Worm (Caenorhabditis elegans) whole organism, L4 larva: Measurements from ENCODE around the gene sre-32.

Experiments
- Y5F2A.4 ChIP-seq: fragments of 200-800 bp; sonication (Bioruptor generic); optimal IDR thresholded peaks from 2 replicates; lab custom pipeline; 2018; ENCODE audit warnings: mild to moderate bottlenecking, missing genetic modification characterization, missing compliant biosample characterization
- ZK337.2 ChIP-seq: fragments of 200-800 bp; sonication (Bioruptor generic); IDR thresholded peaks from 2 replicates; pipeline ENCODE4 v1.3.6; 2022; ENCODE audit warnings: missing genetic modification reagents, missing genetic modification characterization, missing compliant biosample characterization
- ZK546.5 ChIP-seq, 2 experiments: sonication (generic microtip); optimal IDR thresholded peaks; 2 replicates each; lab custom pipeline; 2017; ENCODE audit warnings: missing biosample characterization in 2 of 2, missing genetic modification characterization in 2 of 2
- aly-2 ChIP-seq: sonication (generic microtip); optimal IDR thresholded peaks from 2 replicates; lab custom pipeline; 2018; ENCODE audit warnings: missing biosample characterization, missing genetic modification characterization
- ceh-82 ChIP-seq: sonication (generic microtip); optimal IDR thresholded peaks from 2 replicates; lab custom pipeline; 2017; ENCODE audit warnings: missing biosample characterization, missing genetic modification characterization
- fkh-10 ChIP-seq: fragments of 150-350 bp; optimal IDR thresholded peaks from 2 replicates; lab custom pipeline; 2014; ENCODE audit warnings: missing biosample characterization, missing genetic modification reagents, missing genetic modification characterization
- nhr-111 ChIP-seq: fragments of 200-800 bp; sonication (Bioruptor generic); optimal IDR thresholded peaks from 2 replicates; lab custom pipeline; 2018; ENCODE audit warnings: mild to moderate bottlenecking, missing genetic modification characterization, missing compliant biosample characterization

DNA sequence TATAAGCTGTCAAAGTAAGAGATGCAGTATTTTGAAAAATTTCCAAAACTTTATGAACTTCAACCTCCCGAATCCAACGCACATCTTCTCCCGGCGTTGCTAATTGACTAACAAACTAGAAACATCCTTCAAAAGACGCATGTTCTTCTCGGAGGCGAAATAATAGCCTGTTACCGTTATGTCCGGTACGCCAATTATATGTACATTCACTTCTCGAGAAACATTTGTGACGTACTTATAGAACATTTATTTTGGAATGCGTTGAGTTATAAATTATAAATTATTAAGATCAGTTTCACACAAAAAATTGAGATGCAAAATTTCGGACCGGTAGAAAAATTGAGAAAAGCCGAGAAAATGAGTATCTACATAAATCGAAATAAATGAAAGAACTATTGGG, 40.4 kb upstream of the sre-32 start, which contains the start of gene T21B4.3:
- TF ChIP-seq Y5F2A.4 (GFP tag; lab: Kevin White, UChicago), result no peak
- TF ChIP-seq ZK546.5 (tag; optimal IDR thresholded peaks at IDR 0.05; lab: Kevin White, UChicago), result no peak
- no peak for TF ChIP-seq aly-2 (tag; lab: Kevin White, UChicago)
- TF ChIP-seq ZK337.2 (GFP tag; lab: Robert Waterston, UW), result no peak
- TF ChIP-seq fkh-10 (GFP tag; lab: Kevin White, UChicago), result no peak
- TF ChIP-seq nhr-111, result no peak
- no peak for TF ChIP-seq ceh-82 (tag; lab: Kevin White, UChicago)
